Worm (Caenorhabditis elegans) whole organism, young adult: ENCODE measurements around the gene Y48A5A.1.

Source experiments
- F52B5.7 ChIP-seq: sonication (generic microtip); optimal IDR thresholded peaks from 2 replicates; lab custom pipeline; 2016; ENCODE audit warnings: mild to moderate bottlenecking, missing genetic modification characterization, missing compliant biosample characterization
- dpl-1 ChIP-seq: fragments of 150-350 bp; optimal IDR thresholded peaks from 2 replicates; lab custom pipeline; 2014; ENCODE audit warnings: missing biosample characterization, missing genetic modification reagents, missing genetic modification characterization
- hsf-1 ChIP-seq: fragments of 200-800 bp; sonication (Bioruptor generic); IDR thresholded peaks from 2 replicates; pipeline ENCODE4 v1.3.6; 2022; ENCODE audit warnings: missing genetic modification reagents, missing genetic modification characterization, missing compliant biosample characterization

DNA sequence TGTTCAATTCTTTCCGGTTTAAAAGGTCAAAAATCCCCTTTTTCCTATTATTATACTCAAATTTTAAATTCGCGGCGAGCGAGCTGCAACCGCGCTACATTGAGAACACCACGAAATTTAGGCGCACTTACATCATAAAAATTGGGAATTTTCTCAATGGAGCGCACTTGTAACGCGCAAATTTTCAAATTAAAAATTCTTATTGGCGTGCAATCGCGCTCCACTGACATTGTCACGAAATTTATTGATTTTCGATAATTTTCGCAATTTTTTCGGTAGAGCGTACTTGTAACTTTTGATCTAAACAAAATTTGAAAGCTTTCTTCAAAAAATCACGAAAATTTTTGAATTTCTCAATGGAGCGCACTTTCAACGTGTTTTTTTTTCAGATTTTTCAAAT, 2.0 kb upstream of the Y48A5A.1 start, which contains the start of gene ulp-3:
- TF ChIP-seq dpl-1 (GFP tag; lab: Kevin White, UChicago) (no peak), hsf-1 (GFP tag; lab: Robert Waterston, UW) (no peak), F52B5.7 (no peak)
